Worm (Caenorhabditis elegans) whole organism, young adult: ENCODE measurements around the gene hrg-2.

ENCODE experiments used
- Y95B8A.8 ChIP-seq: fragments of 200-800 bp; sonication (Bioruptor generic); IDR thresholded peaks from 2 replicates; pipeline ENCODE4 v1.3.6; 2022; ENCODE audit warnings: missing genetic modification reagents, missing genetic modification characterization, missing compliant biosample characterization
- ama-1 ChIP-seq, 3 experiments: fragments of 150-350 bp in 1 of 3; sonication (generic microtip) in 2 of 3; optimal IDR thresholded peaks; 2 replicates each; lab custom pipeline; 2014 to 2018; ENCODE audit warnings: missing biosample characterization in 2 of 3, missing genetic modification characterization in 2 of 3, missing genetic modification reagents in 2 of 3
- efl-1 ChIP-seq: fragments of 150-350 bp; optimal IDR thresholded peaks from 2 replicates; lab custom pipeline; 2014; ENCODE audit warnings: missing biosample characterization, missing genetic modification reagents, missing genetic modification characterization
- hsf-1 ChIP-seq: fragments of 200-800 bp; sonication (Bioruptor generic); IDR thresholded peaks from 2 replicates; pipeline ENCODE4 v1.3.6; 2022; ENCODE audit warnings: missing genetic modification reagents, missing genetic modification characterization, missing compliant biosample characterization
- lin-35 ChIP-seq, 3 experiments: fragments of 150-350 bp in 2 of 3; sonication (generic microtip) in 1 of 3; optimal IDR thresholded peaks; 2 replicates each; lab custom pipeline; 2014 to 2018; ENCODE audit warnings: missing biosample characterization in 3 of 3, missing genetic modification characterization in 3 of 3, missing genetic modification reagents in 3 of 3
- pha-4 ChIP-seq: fragments of 150-350 bp; sonication (generic microtip); optimal IDR thresholded peaks from 2 replicates; lab custom pipeline; 2014; ENCODE audit warnings: missing biosample characterization, missing genetic modification reagents, missing genetic modification characterization

- TF ChIP-seq lin-35 (GFP tag; optimal IDR thresholded peaks at IDR 0.05; lab: Kevin White, UChicago) (no peak), hsf-1 (GFP tag; lab: Robert Waterston, UW) (no peak), Y95B8A.8 (GFP tag; lab: Robert Waterston, UW) (no peak), pha-4 (tag; lab: Kevin White, UChicago) (no peak), ama-1 (optimal IDR thresholded peaks at IDR 0.05; lab: Kevin White, UChicago) (no peak), ama-1 (GFP tag; optimal IDR thresholded peaks at IDR 0.05; lab: Kevin White, UChicago) (no peak), efl-1 (GFP tag; lab: Kevin White, UChicago) (no peak)
Measured at ce11 chrV:12361644-12362043, 48.7 kb downstream of the hrg-2 start, which contains the start of gene fipr-1.
